Fruit fly (Drosophila melanogaster) whole organism, embryonic: ENCODE measurements around the gene CG43993.
A peak's percentile ranks its signal among the peaks of the same experiment; 100 is the strongest.

Experiments used
- ATbp ChIP-seq: fragments of 200-800 bp; sonication (Bioruptor generic); optimal IDR thresholded peaks from 2 replicates; lab custom pipeline; 2017; ENCODE audit warnings: missing biosample characterization, mild to moderate bottlenecking, missing genetic modification characterization, missing genetic modification reagents
- Awh ChIP-seq: fragments of 200-800 bp; sonication (Bioruptor generic); IDR thresholded peaks from 2 replicates; pipeline ENCODE4, ENCODE4 v1.3.6; 2022; ENCODE audit warnings: missing biosample characterization, missing genetic modification characterization
- Bteb2 ChIP-seq: fragments of 200-800 bp; sonication (Bioruptor generic); optimal IDR thresholded peaks from 2 replicates; lab custom pipeline; 2016; ENCODE audit warnings: missing biosample characterization, missing genetic modification characterization
- CG12104 ChIP-seq: fragments of 200-800 bp; sonication (Bioruptor generic); optimal IDR thresholded peaks from 3 replicates; lab custom pipeline; 2016; ENCODE audit warnings: missing biosample characterization, missing genetic modification characterization
- CG12155 ChIP-seq: fragments of 200-800 bp; sonication (Bioruptor generic); optimal IDR thresholded peaks from 3 replicates; lab custom pipeline; 2016; ENCODE audit warnings: missing biosample characterization, missing genetic modification characterization
- CG12391 ChIP-seq: fragments of 200-800 bp; sonication (Bioruptor generic); optimal IDR thresholded peaks from 3 replicates; lab custom pipeline; 2018; ENCODE audit warnings: missing biosample characterization, mild to moderate bottlenecking, missing genetic modification characterization, moderate library complexity
- CG15011 ChIP-seq: fragments of 200-800 bp; sonication (Bioruptor generic); optimal IDR thresholded peaks from 3 replicates; lab custom pipeline; 2018; ENCODE audit warnings: missing biosample characterization, mild to moderate bottlenecking, missing genetic modification characterization
- CG17612 ChIP-seq: fragments of 200-800 bp; sonication (Bioruptor generic); IDR thresholded peaks from 2 replicates; pipeline ENCODE4 v1.3.6; 2022; ENCODE audit warnings: missing biosample characterization, missing genetic modification characterization
- CG18619 ChIP-seq: fragments of 200-800 bp; sonication (Bioruptor generic); optimal IDR thresholded peaks from 3 replicates; lab custom pipeline; 2017; ENCODE audit warnings: missing biosample characterization, mild to moderate bottlenecking, missing genetic modification characterization
- CG30403 ChIP-seq: fragments of 200-800 bp; sonication (Bioruptor generic); optimal IDR thresholded peaks from 3 replicates; lab custom pipeline; 2016; ENCODE audit warnings: missing biosample characterization, missing genetic modification characterization
- CG31388 ChIP-seq: fragments of 200-800 bp; sonication (Bioruptor generic); optimal IDR thresholded peaks from 2 replicates; lab custom pipeline; 2016; ENCODE audit warnings: missing biosample characterization, missing genetic modification characterization
- CG34376 ChIP-seq: fragments of 200-800 bp; sonication (Bioruptor generic); optimal IDR thresholded peaks from 2 replicates; lab custom pipeline; 2018; ENCODE audit warnings: missing biosample characterization, mild to moderate bottlenecking, missing genetic modification characterization
- CG3726 ChIP-seq: fragments of 200-800 bp; sonication (Bioruptor generic); IDR thresholded peaks from 3 replicates; pipeline ENCODE4, ENCODE4 v1.3.6; 2022; ENCODE audit warnings: missing biosample characterization, missing genetic modification characterization
- CG4820 ChIP-seq: fragments of 200-800 bp; sonication (Bioruptor generic); optimal IDR thresholded peaks from 3 replicates; lab custom pipeline; 2016; ENCODE audit warnings: missing biosample characterization, missing genetic modification characterization
- CG6272 ChIP-seq: fragments of 200-800 bp; sonication (Bioruptor generic); IDR thresholded peaks from 2 replicates; pipeline ENCODE4 v1.3.6; 2022; ENCODE audit warnings: missing biosample characterization, missing genetic modification characterization
- CG7745 ChIP-seq: fragments of 200-800 bp; sonication (Bioruptor generic); optimal IDR thresholded peaks from 2 replicates; lab custom pipeline; 2018; ENCODE audit warnings: missing biosample characterization, mild to moderate bottlenecking, missing genetic modification characterization, moderate library complexity
- CG8290 ChIP-seq, 3 experiments: fragments of 200-800 bp; sonication (Bioruptor generic); optimal IDR thresholded peaks; 2 replicates each; lab custom pipeline; 2016 to 2019; ENCODE audit warnings: missing biosample characterization in 3 of 3, missing genetic modification characterization in 3 of 3, mild to moderate bottlenecking in 2 of 3, moderate library complexity in 1 of 3
- Hr39 ChIP-seq: fragments of >200 bp; optimal IDR thresholded peaks from 2 replicates; lab custom pipeline; 2017
- Lhr ChIP-seq: fragments of 200-800 bp; sonication (Bioruptor generic); optimal IDR thresholded peaks from 3 replicates; lab custom pipeline; 2017; ENCODE audit warnings: mild to moderate bottlenecking, missing biosample characterization, missing genetic modification reagents, missing genetic modification characterization
- Max ChIP-seq: fragments of 200-800 bp; sonication (Bioruptor generic); optimal IDR thresholded peaks from 2 replicates; lab custom pipeline; 2016; ENCODE audit warnings: missing biosample characterization, mild to moderate bottlenecking, missing genetic modification characterization
- NC2α ChIP-seq: fragments of 200-800 bp; sonication (Bioruptor generic); optimal IDR thresholded peaks from 2 replicates; lab custom pipeline; 2016; ENCODE audit warnings: missing biosample characterization, missing genetic modification characterization
- Spps ChIP-seq: fragments of 200-800 bp; sonication (Bioruptor generic); optimal IDR thresholded peaks from 2 replicates; lab custom pipeline; 2018; ENCODE audit warnings: missing biosample characterization, mild to moderate bottlenecking, missing genetic modification characterization
- Taf1 ChIP-seq: fragments of 200-800 bp; sonication (Bioruptor generic); IDR thresholded peaks from 2 replicates; pipeline ENCODE4 v1.3.6; 2022; ENCODE audit warnings: missing biosample characterization, missing genetic modification characterization
- Trl ChIP-seq, 3 experiments: fragments of >200 bp in 2 of 3; fragments of 200-800 bp in 1 of 3; sonication (Bioruptor generic) in 1 of 3; optimal IDR thresholded peaks; 2 replicates in 1 of 3; 3 replicates in 2 of 3; lab custom pipeline; 2016 to 2017; ENCODE audit warnings: missing biosample characterization in 1 of 3, missing genetic modification characterization in 1 of 3
- YL-1 ChIP-seq: fragments of 200-800 bp; sonication (Bioruptor generic); optimal IDR thresholded peaks from 3 replicates; lab custom pipeline; 2017; ENCODE audit warnings: missing biosample characterization, mild to moderate bottlenecking, missing genetic modification characterization
- abd-A ChIP-seq: fragments of 200-800 bp; sonication (Bioruptor generic); optimal IDR thresholded peaks from 3 replicates; lab custom pipeline; 2019; ENCODE audit warnings: missing biosample characterization, mild to moderate bottlenecking, missing genetic modification characterization, moderate library complexity
- bbx ChIP-seq: fragments of 200-800 bp; sonication (Bioruptor generic); IDR thresholded peaks from 2 replicates; pipeline ENCODE4 v1.3.6; 2022; ENCODE audit warnings: missing biosample characterization, missing genetic modification characterization; ENCODE audit not compliant: partially characterized antibody
- bcd ChIP-seq: fragments of 200-800 bp; sonication (Bioruptor generic); optimal IDR thresholded peaks from 2 replicates; lab custom pipeline; 2017; ENCODE audit warnings: missing biosample characterization, mild to moderate bottlenecking, missing genetic modification characterization
- bowl ChIP-seq: fragments of 200-800 bp; sonication (Bioruptor generic); IDR thresholded peaks from 2 replicates; pipeline ENCODE4 v1.3.6; 2022; ENCODE audit warnings: missing biosample characterization, missing genetic modification characterization
- chinmo ChIP-seq: fragments of 200-800 bp; sonication (Bioruptor generic); IDR thresholded peaks from 4 replicates; pipeline ENCODE4 v1.3.6; 2022; ENCODE audit warnings: missing biosample characterization, missing genetic modification characterization; ENCODE audit not compliant: partially characterized antibody
- dysf ChIP-seq: fragments of 200-800 bp; sonication (Bioruptor generic); IDR thresholded peaks from 3 replicates; pipeline ENCODE4 v1.3.6; 2022; ENCODE audit warnings: missing biosample characterization, missing genetic modification characterization
- gcm2 ChIP-seq: fragments of 200-800 bp; sonication (Bioruptor generic); optimal IDR thresholded peaks from 2 replicates; lab custom pipeline; 2016; ENCODE audit warnings: missing biosample characterization, missing genetic modification characterization
- hth ChIP-seq: fragments of >200 bp; optimal IDR thresholded peaks from 2 replicates; lab custom pipeline; 2017; ENCODE audit warnings: inconsistent platforms
- klu ChIP-seq: fragments of 200-800 bp; sonication (Bioruptor generic); IDR thresholded peaks from 2 replicates; pipeline ENCODE4 v1.3.6; 2022; ENCODE audit warnings: missing biosample characterization, missing genetic modification characterization
- mirr ChIP-seq: fragments of 200-800 bp; sonication (Bioruptor generic); optimal IDR thresholded peaks from 3 replicates; lab custom pipeline; 2018; ENCODE audit warnings: missing biosample characterization, mild to moderate bottlenecking, missing genetic modification characterization
- mld ChIP-seq: fragments of 200-800 bp; sonication (Bioruptor generic); IDR thresholded peaks from 3 replicates; pipeline ENCODE4 v1.3.6; 2022; ENCODE audit warnings: missing biosample characterization, missing genetic modification characterization; ENCODE audit not compliant: partially characterized antibody
- nerfin-2 ChIP-seq: fragments of 200-800 bp; sonication (Bioruptor generic); IDR thresholded peaks from 2 replicates; pipeline ENCODE4 v1.3.6; 2022; ENCODE audit warnings: missing biosample characterization, missing genetic modification characterization; ENCODE audit not compliant: partially characterized antibody
- oc ChIP-seq: fragments of 200-800 bp; sonication (Bioruptor generic); optimal IDR thresholded peaks from 2 replicates; lab custom pipeline; 2018; ENCODE audit warnings: missing biosample characterization, mild to moderate bottlenecking, missing genetic modification characterization, moderate library complexity
- rib ChIP-seq: fragments of 200-800 bp; sonication (Bioruptor generic); IDR thresholded peaks from 2 replicates; pipeline ENCODE4 v1.3.6; 2022; ENCODE audit warnings: missing biosample characterization, missing genetic modification characterization
- sd ChIP-seq: fragments of 200-800 bp; sonication (Bioruptor generic); optimal IDR thresholded peaks from 3 replicates; lab custom pipeline; 2018; ENCODE audit warnings: missing biosample characterization, mild to moderate bottlenecking, missing genetic modification characterization, moderate library complexity
- sens-2 ChIP-seq: fragments of 200-800 bp; sonication (Bioruptor generic); IDR thresholded peaks from 2 replicates; pipeline ENCODE4 v1.3.6; 2022; ENCODE audit warnings: missing biosample characterization, missing genetic modification characterization
- sim ChIP-seq: fragments of 200-800 bp; sonication (Bioruptor generic); IDR thresholded peaks from 2 replicates; pipeline ENCODE4 v1.3.6; 2022; ENCODE audit warnings: missing biosample characterization, missing genetic modification characterization
- sisA ChIP-seq: fragments of 200-800 bp; sonication (Bioruptor generic); IDR thresholded peaks from 2 replicates; pipeline ENCODE4 v1.3.6; 2022; ENCODE audit warnings: missing biosample characterization, missing genetic modification characterization
- sqz ChIP-seq: fragments of 200-800 bp; sonication (Bioruptor generic); optimal IDR thresholded peaks from 3 replicates; lab custom pipeline; 2018; ENCODE audit warnings: missing biosample characterization, mild to moderate bottlenecking, missing genetic modification characterization
- trem ChIP-seq: fragments of 200-800 bp; optimal IDR thresholded peaks from 3 replicates; lab custom pipeline; 2019; ENCODE audit warnings: missing biosample characterization, mild to moderate bottlenecking, missing genetic modification characterization, moderate library complexity
- vvl ChIP-seq: fragments of 200-800 bp; sonication (Bioruptor generic); IDR thresholded peaks from 2 replicates; pipeline ENCODE4 v1.3.6; 2022; ENCODE audit warnings: missing biosample characterization, missing genetic modification characterization
- z ChIP-seq: fragments of 200-800 bp; sonication (Bioruptor generic); IDR thresholded peaks from 3 replicates; pipeline ENCODE4 v1.3.6; 2022; ENCODE audit warnings: missing biosample characterization, missing genetic modification characterization
- zen ChIP-seq: fragments of 200-800 bp; sonication (Bioruptor generic); optimal IDR thresholded peaks from 3 replicates; lab custom pipeline; 2018; ENCODE audit warnings: missing biosample characterization, mild to moderate bottlenecking, missing genetic modification characterization, moderate library complexity

Gene CG43993

DNA sequence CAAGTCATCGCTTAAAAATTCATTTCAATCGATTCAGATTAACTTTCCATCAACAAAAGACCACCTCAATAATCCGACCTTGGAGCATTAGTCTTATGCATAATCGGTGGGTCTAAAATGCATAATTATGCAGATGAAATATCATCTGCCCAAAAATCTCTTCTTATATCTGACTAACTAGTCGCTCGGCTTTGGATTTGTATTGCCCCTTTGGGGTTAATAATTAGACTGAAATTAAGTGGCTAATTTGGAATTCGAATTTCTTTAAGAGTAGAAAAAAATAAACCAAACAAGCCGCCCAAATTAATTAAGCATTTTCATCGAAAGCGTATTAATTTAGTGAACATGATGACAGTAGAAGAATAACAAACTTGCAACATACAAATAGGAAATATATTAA is 4.3 kb downstream of the CG43993 start:
- TF ChIP-seq Bteb2 (GFP tag; lab: Kevin White, UChicago) (no peak), klu (GFP tag; lab: Robert Waterston, UW) (no peak), sd (tag; lab: Kevin White, UChicago) (peak; percentile 46), abd-A (peak; percentile 42), rib (GFP tag; lab: Robert Waterston, UW) (no peak), CG15011 (GFP tag; lab: Kevin White, UChicago) (no peak), Awh (GFP tag; lab: Robert Waterston, UW) (peak; percentile 91), CG7745 (tag; lab: Kevin White, UChicago) (peak; percentile 50), vvl (GFP tag; lab: Robert Waterston, UW) (peak; percentile 64; the same call in 1 of the 2 replicates), chinmo (GFP tag; lab: Robert Waterston, UW) (0 out of 4 replicates have a peak, but pooled peaks have one; percentile 33), oc (tag; lab: Kevin White, UChicago) (peak; percentile 11), sisA (GFP tag; lab: Robert Waterston, UW) (no peak)
- TF ChIP-seq, all 482 proteins: peak for 7

- TF ChIP-seq CG34376 (GFP tag; lab: Kevin White, UChicago) (no peak), Max (GFP tag; lab: Kevin White, UChicago) (peak; percentile 27), YL-1 (GFP tag; lab: Kevin White, UChicago) (no peak), CG12155 (GFP tag; lab: Kevin White, UChicago) (no peak), CG3726 (GFP tag; lab: Robert Waterston, UW) (no peak), z (no peak), bowl (no peak), Taf1 (GFP tag; lab: Robert Waterston, UW) (no peak), dysf (GFP tag; lab: Robert Waterston, UW) (peak; percentile 63; the same call in 2 of the 3 replicates), CG8290 (GFP tag; optimal IDR thresholded peaks at IDR 0.05; lab: Kevin White, UChicago) (no peak), CG8290 (tag; optimal IDR thresholded peaks at IDR 0.05; lab: Kevin White, UChicago) (no peak), CG6272 (no peak), CG30403 (no peak), Spps (tag; lab: Kevin White, UChicago) (peak; percentile 28), NC2α (GFP tag; lab: Kevin White, UChicago) (no peak), bcd (peak; percentile 38), CG12391 (peak; percentile 47), bbx (GFP tag; lab: Robert Waterston, UW) (no peak), ATbp (GFP tag; lab: Kevin White, UChicago) (peak; percentile 31), nerfin-2 (no peak), mirr (no peak), sens-2 (GFP tag; lab: Robert Waterston, UW) (0 out of 2 replicates have a peak, but pooled peaks have one; percentile 35), CG4820 (peak; percentile 79), Trl (optimal IDR thresholded peaks at IDR 0.05; lab: Kevin White, UChicago) (no peak), Trl (GFP tag; optimal IDR thresholded peaks at IDR 0.05; lab: Kevin White, UChicago) (no peak), gcm2 (GFP tag; lab: Kevin White, UChicago) (no peak), mld (no peak), CG12104 (GFP tag; lab: Kevin White, UChicago) (no peak), sqz (GFP tag; lab: Kevin White, UChicago) (no peak), Awh (GFP tag; lab: Robert Waterston, UW) (0 out of 2 replicates have a peak, but pooled peaks have one; percentile 33), sim (GFP tag; lab: Robert Waterston, UW) (peak; percentile 38; the same call in 1 of the 2 replicates), Hr39 (lab: Kevin White, UChicago) (no peak), CG31388 (GFP tag; lab: Kevin White, UChicago) (peak; percentile 9), zen (tag; lab: Kevin White, UChicago) (no peak), CG17612 (GFP tag; lab: Robert Waterston, UW) (no peak), Lhr (GFP tag; lab: Kevin White, UChicago) (no peak), trem (tag; lab: Kevin White, UChicago) (peak; percentile 31), hth (lab: Kevin White, UChicago) (no peak), CG18619 (GFP tag; lab: Kevin White, UChicago) (peak; percentile 22)
Measured at dm6 chr3L:12037449-12038163, 5.2 kb downstream of the CG43993 start.
